Fruit fly (Drosophila melanogaster) whole organism, prepupa: ENCODE measurements around the gene CG45263.

Source experiments
- CG10631 ChIP-seq: fragments of 200-800 bp; sonication (Bioruptor generic); optimal IDR thresholded peaks from 2 replicates; lab custom pipeline; 2016; ENCODE audit warnings: missing biosample characterization, missing genetic modification characterization
- CG10669 ChIP-seq: fragments of 200-800 bp; sonication (Bioruptor generic); optimal IDR thresholded peaks from 3 replicates; lab custom pipeline; 2018; ENCODE audit warnings: missing biosample characterization, mild to moderate bottlenecking, missing genetic modification characterization, moderate library complexity
- CG11294 ChIP-seq: fragments of 200-800 bp; sonication (Bioruptor generic); IDR thresholded peaks from 2 replicates; pipeline ENCODE4 v1.3.6; 2022; ENCODE audit warnings: missing biosample characterization, missing genetic modification characterization
- CG11762 ChIP-seq: fragments of 200-800 bp; sonication (Bioruptor generic); optimal IDR thresholded peaks from 3 replicates; lab custom pipeline; 2016; ENCODE audit warnings: missing biosample characterization, missing genetic modification characterization; ENCODE audit not compliant: insufficient read depth
- CG11902 ChIP-seq: fragments of 200-800 bp; sonication (Bioruptor generic); optimal IDR thresholded peaks from 3 replicates; lab custom pipeline; 2016; ENCODE audit warnings: missing biosample characterization, missing genetic modification characterization
- CG15336 ChIP-seq: fragments of 200-800 bp; sonication (Bioruptor generic); IDR thresholded peaks from 2 replicates; pipeline ENCODE4 v1.3.6; 2022; ENCODE audit warnings: missing biosample characterization, missing genetic modification characterization
- CG1621 ChIP-seq: fragments of 200-800 bp; sonication (Bioruptor generic); optimal IDR thresholded peaks from 3 replicates; lab custom pipeline; 2018; ENCODE audit warnings: missing biosample characterization, mild to moderate bottlenecking, missing genetic modification characterization
- CG16779 ChIP-seq: fragments of 200-800 bp; sonication (Bioruptor generic); optimal IDR thresholded peaks from 3 replicates; lab custom pipeline; 2017; ENCODE audit warnings: missing biosample characterization, mild to moderate bottlenecking, missing genetic modification characterization
- CG3032 ChIP-seq: fragments of 200-800 bp; optimal IDR thresholded peaks from 2 replicates; lab custom pipeline; 2019; ENCODE audit warnings: missing biosample characterization, mild to moderate bottlenecking, missing genetic modification characterization, moderate library complexity
- CG31627 ChIP-seq: fragments of 200-800 bp; sonication (Bioruptor generic); optimal IDR thresholded peaks from 3 replicates; lab custom pipeline; 2016; ENCODE audit warnings: missing biosample characterization, missing genetic modification characterization
- CG32006 ChIP-seq: fragments of 200-800 bp; sonication (Bioruptor generic); optimal IDR thresholded peaks from 3 replicates; lab custom pipeline; 2017; ENCODE audit warnings: missing biosample characterization, mild to moderate bottlenecking, missing genetic modification characterization
- CG3919 ChIP-seq: fragments of 200-800 bp; sonication (Bioruptor generic); optimal IDR thresholded peaks from 3 replicates; lab custom pipeline; 2016; ENCODE audit warnings: missing biosample characterization, missing genetic modification characterization
- CG4318 ChIP-seq: fragments of 200-800 bp; sonication (Bioruptor generic); optimal IDR thresholded peaks from 3 replicates; lab custom pipeline; 2017; ENCODE audit warnings: missing biosample characterization, mild to moderate bottlenecking, missing genetic modification characterization
- CG6163 ChIP-seq: fragments of 200-800 bp; sonication (Bioruptor generic); IDR thresholded peaks from 3 replicates; pipeline ENCODE4 v1.3.6; 2022; ENCODE audit warnings: missing biosample characterization, missing genetic modification characterization
- CG6854 ChIP-seq: fragments of 200-800 bp; sonication (Bioruptor generic); optimal IDR thresholded peaks from 2 replicates; lab custom pipeline; 2017; ENCODE audit warnings: missing biosample characterization, mild to moderate bottlenecking, missing genetic modification characterization
- CG7368 ChIP-seq: fragments of 200-800 bp; sonication (Bioruptor generic); optimal IDR thresholded peaks from 3 replicates; lab custom pipeline; 2016; ENCODE audit warnings: missing biosample characterization, missing genetic modification characterization
- CG8319 ChIP-seq: fragments of 200-800 bp; sonication (Bioruptor generic); optimal IDR thresholded peaks from 3 replicates; lab custom pipeline; 2016; ENCODE audit warnings: missing biosample characterization, missing genetic modification characterization
- CG8632 ChIP-seq: fragments of 200-800 bp; sonication (Bioruptor generic); optimal IDR thresholded peaks from 3 replicates; lab custom pipeline; 2016; ENCODE audit warnings: missing biosample characterization, missing genetic modification characterization
- CG9139 ChIP-seq: fragments of 200-800 bp; sonication (Bioruptor generic); optimal IDR thresholded peaks from 3 replicates; lab custom pipeline; 2017; ENCODE audit warnings: missing biosample characterization, mild to moderate bottlenecking, missing genetic modification characterization
- Eip75B ChIP-seq: fragments of 200-800 bp; sonication (Bioruptor generic); optimal IDR thresholded peaks from 3 replicates; lab custom pipeline; 2016; ENCODE audit warnings: missing biosample characterization, missing genetic modification characterization
- Eip78C ChIP-seq: fragments of 200-800 bp; sonication (Bioruptor generic); peaks from one replicate; lab custom pipeline; 2016; ENCODE audit warnings: missing biosample characterization, missing genetic modification characterization
- Eip93F ChIP-seq: fragments of 200-800 bp; sonication (Bioruptor generic); optimal IDR thresholded peaks from 2 replicates; lab custom pipeline; 2016; ENCODE audit warnings: missing biosample characterization, mild to moderate bottlenecking, missing genetic modification characterization
- Ets21C ChIP-seq: fragments of 200-800 bp; sonication (Bioruptor generic); optimal IDR thresholded peaks from 3 replicates; lab custom pipeline; 2016; ENCODE audit warnings: missing biosample characterization, missing genetic modification characterization
- Ets96B ChIP-seq: fragments of 200-800 bp; optimal IDR thresholded peaks from 2 replicates; lab custom pipeline; 2019; ENCODE audit warnings: missing biosample characterization, mild to moderate bottlenecking, missing genetic modification characterization, moderate library complexity
- Gug ChIP-seq: fragments of 200-800 bp; sonication (Bioruptor generic); IDR thresholded peaks from 2 replicates; pipeline ENCODE4 v1.3.6; 2022; ENCODE audit warnings: missing biosample characterization, missing genetic modification characterization
- Hr38 ChIP-seq: sonication (Bioruptor generic); optimal IDR thresholded peaks from 2 replicates; lab custom pipeline; 2016; ENCODE audit warnings: missing biosample characterization, missing genetic modification characterization
- Hr4 ChIP-seq: fragments of 200-800 bp; sonication (Bioruptor generic); optimal IDR thresholded peaks from 3 replicates; lab custom pipeline; 2016; ENCODE audit warnings: missing biosample characterization, missing genetic modification characterization
- Lpt ChIP-seq: fragments of 200-800 bp; sonication (Bioruptor generic); optimal IDR thresholded peaks from 3 replicates; lab custom pipeline; 2016; ENCODE audit warnings: missing biosample characterization, missing genetic modification characterization
- Met ChIP-seq: fragments of 200-800 bp; sonication (Bioruptor generic); optimal IDR thresholded peaks from 3 replicates; lab custom pipeline; 2016; ENCODE audit warnings: missing biosample characterization, missing genetic modification characterization
- OdsH ChIP-seq: fragments of 200-800 bp; sonication (Bioruptor generic); optimal IDR thresholded peaks from 3 replicates; lab custom pipeline; 2016; ENCODE audit warnings: missing biosample characterization, missing genetic modification characterization
- Smox ChIP-seq: fragments of 200-800 bp; sonication (Bioruptor generic); optimal IDR thresholded peaks from 3 replicates; lab custom pipeline; 2016; ENCODE audit warnings: missing biosample characterization, missing genetic modification characterization
- Sox102F ChIP-seq: fragments of 200-800 bp; sonication (Bioruptor generic); optimal IDR thresholded peaks from 2 replicates; lab custom pipeline; 2016; ENCODE audit warnings: missing biosample characterization, mild to moderate bottlenecking, missing genetic modification characterization
- Sox14 ChIP-seq: fragments of 200-800 bp; sonication (Bioruptor generic); optimal IDR thresholded peaks from 3 replicates; lab custom pipeline; 2016; ENCODE audit warnings: missing biosample characterization, missing genetic modification characterization
- Sox15 ChIP-seq: fragments of 200-800 bp; sonication (Bioruptor generic); optimal IDR thresholded peaks from 3 replicates; lab custom pipeline; 2016; ENCODE audit warnings: missing biosample characterization, missing genetic modification characterization
- achi ChIP-seq: fragments of 200-800 bp; sonication (Bioruptor generic); optimal IDR thresholded peaks from 3 replicates; lab custom pipeline; 2016; ENCODE audit warnings: missing biosample characterization, missing genetic modification characterization
- cyc ChIP-seq: fragments of 200-800 bp; sonication (Bioruptor generic); optimal IDR thresholded peaks from 3 replicates; lab custom pipeline; 2016; ENCODE audit warnings: missing biosample characterization, missing genetic modification characterization
- dac ChIP-seq: fragments of 200-800 bp; sonication (Bioruptor generic); optimal IDR thresholded peaks from 2 replicates; lab custom pipeline; 2017; ENCODE audit warnings: missing biosample characterization, mild to moderate bottlenecking, missing genetic modification characterization
- dsx ChIP-seq: fragments of 200-800 bp; optimal IDR thresholded peaks from 3 replicates; lab custom pipeline; 2019; ENCODE audit warnings: missing biosample characterization, mild to moderate bottlenecking, missing genetic modification characterization, moderate library complexity; ENCODE audit not compliant: poor library complexity, severe bottlenecking
- eg ChIP-seq: fragments of 200-800 bp; sonication (Bioruptor generic); IDR thresholded peaks from 3 replicates; pipeline ENCODE4 v1.3.6; 2022; ENCODE audit warnings: missing biosample characterization, missing genetic modification characterization
- esn ChIP-seq: fragments of 200-800 bp; sonication (Bioruptor generic); optimal IDR thresholded peaks from 2 replicates; lab custom pipeline; 2016; ENCODE audit warnings: missing biosample characterization, mild to moderate bottlenecking, missing genetic modification characterization, moderate library complexity
- fd59A ChIP-seq: fragments of 200-800 bp; sonication (Bioruptor generic); optimal IDR thresholded peaks from 2 replicates; lab custom pipeline; 2017; ENCODE audit warnings: missing biosample characterization, mild to moderate bottlenecking, missing genetic modification characterization, missing genetic modification reagents
- fd85E ChIP-seq: fragments of 200-800 bp; sonication (Bioruptor generic); optimal IDR thresholded peaks from 3 replicates; lab custom pipeline; 2016; ENCODE audit warnings: missing biosample characterization, missing genetic modification characterization
- net ChIP-seq: fragments of 200-800 bp; sonication (Bioruptor generic); optimal IDR thresholded peaks from 3 replicates; lab custom pipeline; 2016; ENCODE audit warnings: missing biosample characterization, missing genetic modification characterization
- salr ChIP-seq, 2 experiments: fragments of 200-800 bp; sonication (Bioruptor generic); optimal IDR thresholded peaks; 3 replicates each; lab custom pipeline; 2016 to 2018; ENCODE audit warnings: missing biosample characterization in 2 of 2, missing genetic modification characterization in 2 of 2, mild to moderate bottlenecking in 1 of 2
- spab ChIP-seq: fragments of 200-800 bp; sonication (Bioruptor generic); optimal IDR thresholded peaks from 2 replicates; lab custom pipeline; 2017; ENCODE audit warnings: missing biosample characterization, mild to moderate bottlenecking, missing genetic modification characterization, missing genetic modification reagents
- ss ChIP-seq, 2 experiments: fragments of 200-800 bp; sonication (Bioruptor generic); optimal IDR thresholded peaks; 2 replicates in 1 of 2; 3 replicates in 1 of 2; lab custom pipeline; 2017 to 2018; ENCODE audit warnings: mild to moderate bottlenecking in 2 of 2, missing biosample characterization in 2 of 2, missing genetic modification characterization in 2 of 2, moderate library complexity in 1 of 2
- svp ChIP-seq: fragments of 200-800 bp; sonication (Bioruptor generic); peaks from one replicate; lab custom pipeline; 2016; ENCODE audit warnings: missing biosample characterization, missing genetic modification characterization
- topi ChIP-seq: fragments of 200-800 bp; sonication (Bioruptor generic); optimal IDR thresholded peaks from 3 replicates; lab custom pipeline; 2016; ENCODE audit warnings: missing biosample characterization, missing genetic modification characterization
- vri ChIP-seq: fragments of 200-800 bp; sonication (Bioruptor generic); optimal IDR thresholded peaks from 3 replicates; lab custom pipeline; 2016; ENCODE audit warnings: missing biosample characterization, mild to moderate bottlenecking, missing genetic modification characterization

CG45263 gene

dm6 chr3R:8482881-8483280 is 5.5 kb upstream of the CG45263 start (continued):
- TF ChIP-seq esn (no peak), CG3032 (tag; lab: Kevin White, UChicago) (no peak), Ets96B (tag; lab: Kevin White, UChicago) (peak; percentile 37), CG8632 (GFP tag; lab: Kevin White, UChicago) (no peak), CG1621 (peak; percentile 10), CG6854 (GFP tag; lab: Kevin White, UChicago) (no peak), CG16779 (tag; lab: Kevin White, UChicago) (no peak), CG11294 (no peak), CG32006 (GFP tag; lab: Kevin White, UChicago) (no peak), svp (GFP tag; lab: Kevin White, UChicago) (peak; percentile 22), Hr38 (GFP tag; lab: Kevin White, UChicago) (no peak), Sox14 (GFP tag; lab: Kevin White, UChicago) (no peak), Met (GFP tag; lab: Kevin White, UChicago) (no peak)

- TF ChIP-seq Smox (GFP tag; lab: Kevin White, UChicago) (peak; percentile 51), CG8319 (GFP tag; lab: Kevin White, UChicago) (no peak), Ets21C (peak; percentile 34), fd59A (GFP tag; lab: Kevin White, UChicago) (no peak), CG16779 (tag; lab: Kevin White, UChicago) (no peak), CG11902 (GFP tag; lab: Kevin White, UChicago) (no peak), ss (GFP tag; optimal IDR thresholded peaks at IDR 0.05; lab: Kevin White, UChicago) (no peak), Lpt (GFP tag; lab: Kevin White, UChicago) (peak; percentile 50), Met (GFP tag; lab: Kevin White, UChicago) (peak; percentile 60), Sox14 (GFP tag; lab: Kevin White, UChicago) (peak; percentile 68), dsx (GFP tag; lab: Kevin White, UChicago) (peak; percentile 45), Hr4 (GFP tag; lab: Kevin White, UChicago) (peak; percentile 83), spab (GFP tag; lab: Kevin White, UChicago) (no peak), Eip78C (peak; percentile 92), eg (GFP tag; lab: Robert Waterston, UW) (peak; percentile 63; the same call in 2 of the 3 replicates), achi (GFP tag; lab: Kevin White, UChicago) (peak; percentile 62), CG4318 (peak; percentile 68), CG3032 (tag; lab: Kevin White, UChicago) (peak; percentile 45), CG11294 (peak; percentile 36; the same call in 1 of the 2 replicates), svp (GFP tag; lab: Kevin White, UChicago) (peak; percentile 88), dac (GFP tag; lab: Kevin White, UChicago) (peak; percentile 73), CG6163 (peak; percentile 40; the same call in 1 of the 3 replicates), vri (peak; percentile 8), OdsH (GFP tag; lab: Kevin White, UChicago) (peak; percentile 75), CG31627 (peak; percentile 54), CG7368 (GFP tag; lab: Kevin White, UChicago) (peak; percentile 12), Sox15 (GFP tag; lab: Kevin White, UChicago) (no peak), fd85E (GFP tag; lab: Kevin White, UChicago) (no peak), CG6854 (GFP tag; lab: Kevin White, UChicago) (no peak), esn (peak; percentile 56), CG10669 (GFP tag; lab: Kevin White, UChicago) (peak; percentile 4), Gug (GFP tag; lab: Robert Waterston, UW) (peak; percentile 49), cyc (GFP tag; lab: Kevin White, UChicago) (peak; percentile 50), topi (GFP tag; lab: Kevin White, UChicago) (peak; percentile 53), salr (GFP tag; optimal IDR thresholded peaks at IDR 0.05; lab: Kevin White, UChicago) (peak in 1 of 2 experiments; percentile 73), net (peak; percentile 59), CG10631 (GFP tag; lab: Kevin White, UChicago) (peak; percentile 53), Eip75B (GFP tag; lab: Kevin White, UChicago) (peak; percentile 19), CG3919 (peak; percentile 35), Sox102F (GFP tag; lab: Kevin White, UChicago) (peak; percentile 30), CG11762 (GFP tag; lab: Kevin White, UChicago) (peak; percentile 29), Eip93F (GFP tag; lab: Kevin White, UChicago) (no peak), CG9139 (no peak), CG15336 (peak; percentile 88), CG32006 (GFP tag; lab: Kevin White, UChicago) (peak; percentile 92)
Measured at dm6 chr3R:8470567-8470966, 6.8 kb downstream of the CG45263 start.
